Fruit fly (Drosophila melanogaster) whole organism, embryonic: ENCODE results near the gene Mvb12.

Source experiments
- CG12219 ChIP-seq: fragments of 200-800 bp; sonication (Bioruptor generic); optimal IDR thresholded peaks from 3 replicates; lab custom pipeline; 2018; ENCODE audit warnings: missing biosample characterization, mild to moderate bottlenecking, missing genetic modification characterization
- CG14014 ChIP-seq: fragments of 200-800 bp; sonication (Bioruptor generic); IDR thresholded peaks from 2 replicates; pipeline ENCODE4 v1.3.6; 2022; ENCODE audit warnings: missing biosample characterization, missing genetic modification characterization
- CG17568 ChIP-seq: fragments of 200-800 bp; sonication (Bioruptor generic); optimal IDR thresholded peaks from 2 replicates; lab custom pipeline; 2018; ENCODE audit warnings: missing biosample characterization, mild to moderate bottlenecking, missing genetic modification characterization, moderate library complexity
- CG17612 ChIP-seq: fragments of 200-800 bp; sonication (Bioruptor generic); IDR thresholded peaks from 2 replicates; pipeline ENCODE4 v1.3.6; 2022; ENCODE audit warnings: missing biosample characterization, missing genetic modification characterization
- CG4424 ChIP-seq: fragments of 200-800 bp; sonication (Bioruptor generic); optimal IDR thresholded peaks from 3 replicates; lab custom pipeline; 2016; ENCODE audit warnings: missing biosample characterization, missing genetic modification characterization
- TFAM ChIP-seq: fragments of 200-800 bp; sonication (Bioruptor generic); optimal IDR thresholded peaks from 2 replicates; lab custom pipeline; 2017; ENCODE audit warnings: missing biosample characterization, missing genetic modification characterization, inconsistent platforms
- aop ChIP-seq: fragments of 200-800 bp; sonication (Bioruptor generic); IDR thresholded peaks from 2 replicates; pipeline ENCODE4 v1.3.6; 2022; ENCODE audit warnings: missing biosample characterization, missing genetic modification characterization
- dan ChIP-seq: fragments of 200-800 bp; sonication (Bioruptor generic); IDR thresholded peaks from 2 replicates; pipeline ENCODE4 v1.3.6; 2022; ENCODE audit warnings: missing biosample characterization, missing genetic modification characterization
- disco-r ChIP-seq: fragments of 200-800 bp; sonication (Bioruptor generic); optimal IDR thresholded peaks from 2 replicates; lab custom pipeline; 2016; ENCODE audit warnings: missing biosample characterization, missing genetic modification characterization
- psq ChIP-seq: fragments of 200-800 bp; sonication (Bioruptor generic); optimal IDR thresholded peaks from 2 replicates; lab custom pipeline; 2017; ENCODE audit warnings: missing biosample characterization, missing genetic modification characterization
- sob ChIP-seq: fragments of 200-800 bp; sonication (Bioruptor generic); IDR thresholded peaks from 2 replicates; pipeline ENCODE4 v1.3.6; 2022; ENCODE audit warnings: missing biosample characterization, missing genetic modification characterization

DNA sequence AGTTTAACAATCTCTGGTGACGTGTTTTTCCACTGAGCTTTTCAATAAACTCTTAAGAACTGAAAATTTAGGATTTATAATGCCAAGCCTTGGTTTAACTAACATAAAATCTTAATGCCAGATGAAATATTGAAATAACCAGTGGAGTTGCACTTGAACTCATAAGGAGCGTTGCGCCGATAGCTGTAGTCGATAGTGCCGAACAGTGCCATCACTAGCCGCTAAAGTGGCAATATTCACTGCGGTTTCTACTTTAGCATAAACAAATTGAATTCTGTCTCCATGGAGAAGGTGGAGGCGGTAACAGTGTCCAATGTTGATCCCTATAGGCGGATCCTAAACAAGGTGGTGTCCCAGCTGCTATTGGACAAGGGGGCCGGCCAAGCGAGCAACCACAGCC is 664 bp upstream of the Mvb12 start, which contains the start of gene Taf8:
- TF ChIP-seq CG14014 (GFP tag; lab: Robert Waterston, UW) (no peak), CG17612 (GFP tag; lab: Robert Waterston, UW) (no peak), aop (GFP tag; lab: Robert Waterston, UW) (no peak), CG4424 (GFP tag; lab: Kevin White, UChicago) (no peak), CG17568 (GFP tag; lab: Kevin White, UChicago) (no peak), dan (no peak), disco-r (GFP tag; lab: Kevin White, UChicago) (no peak), TFAM (no peak), CG12219 (GFP tag; lab: Kevin White, UChicago) (no peak), sob (0 out of 2 replicates have a peak, but pooled peaks have one; percentile 7), psq (GFP tag; lab: Kevin White, UChicago) (no peak)
